Fruit fly (Drosophila melanogaster) whole organism, adult: ENCODE measurements around the gene ph-d.

ENCODE experiments used
- CG11617 ChIP-seq: fragments of 200-800 bp; sonication (Bioruptor generic); optimal IDR thresholded peaks from 2 replicates; lab custom pipeline; 2017; ENCODE audit warnings: mild to moderate bottlenecking, missing biosample characterization, missing genetic modification reagents, missing genetic modification characterization
- CG12768 ChIP-seq: fragments of 200-800 bp; sonication (Bioruptor generic); optimal IDR thresholded peaks from 2 replicates; lab custom pipeline; 2017; ENCODE audit warnings: missing biosample characterization, missing genetic modification characterization, mild to moderate bottlenecking, moderate library complexity, missing genetic modification reagents
- CG14711 ChIP-seq: fragments of 200-800 bp; sonication (Bioruptor generic); optimal IDR thresholded peaks from 2 replicates; lab custom pipeline; 2018; ENCODE audit warnings: missing biosample characterization, mild to moderate bottlenecking, missing genetic modification characterization, moderate library complexity
- CG1620 ChIP-seq: fragments of 200-800 bp; sonication (Bioruptor generic); optimal IDR thresholded peaks from 2 replicates; lab custom pipeline; 2016; ENCODE audit warnings: missing biosample characterization, missing genetic modification characterization
- CG33017 ChIP-seq: fragments of 200-800 bp; sonication (Bioruptor generic); optimal IDR thresholded peaks from 2 replicates; lab custom pipeline; 2018; ENCODE audit warnings: missing biosample characterization, mild to moderate bottlenecking, missing genetic modification characterization, moderate library complexity
- CG5204 ChIP-seq: fragments of 200-800 bp; sonication (Bioruptor generic); optimal IDR thresholded peaks from 2 replicates; lab custom pipeline; 2016; ENCODE audit warnings: missing biosample characterization, missing genetic modification characterization
- CG7045 ChIP-seq: fragments of 200-800 bp; sonication (Bioruptor generic); optimal IDR thresholded peaks from 2 replicates; lab custom pipeline; 2017; ENCODE audit warnings: missing biosample characterization, mild to moderate bottlenecking, missing genetic modification characterization
- CG7101 ChIP-seq: fragments of 200-800 bp; sonication (Bioruptor generic); optimal IDR thresholded peaks from 2 replicates; lab custom pipeline; 2018; ENCODE audit warnings: missing biosample characterization, mild to moderate bottlenecking, missing genetic modification characterization, moderate library complexity
- Clk ChIP-seq: fragments of 200-800 bp; sonication (Bioruptor generic); optimal IDR thresholded peaks from 2 replicates; lab custom pipeline; 2017; ENCODE audit warnings: missing biosample characterization, missing genetic modification characterization
- Crg-1 ChIP-seq: fragments of 200-800 bp; sonication (Bioruptor generic); optimal IDR thresholded peaks from 2 replicates; lab custom pipeline; 2016; ENCODE audit warnings: missing biosample characterization, missing genetic modification characterization
- Hr96 ChIP-seq: fragments of 200-800 bp; sonication (Bioruptor generic); optimal IDR thresholded peaks from 2 replicates; lab custom pipeline; 2016; ENCODE audit warnings: missing biosample characterization, missing genetic modification characterization
- Mnt ChIP-seq: fragments of 200-800 bp; sonication (Bioruptor generic); optimal IDR thresholded peaks from 2 replicates; lab custom pipeline; 2016; ENCODE audit warnings: missing biosample characterization, mild to moderate bottlenecking, missing genetic modification characterization
- bab1 ChIP-seq: fragments of 200-800 bp; sonication (Bioruptor generic); optimal IDR thresholded peaks from 3 replicates; lab custom pipeline; 2019; ENCODE audit warnings: missing biosample characterization, mild to moderate bottlenecking, missing genetic modification characterization, moderate library complexity
- cic ChIP-seq: fragments of 200-800 bp; sonication (Bioruptor generic); optimal IDR thresholded peaks from 2 replicates; lab custom pipeline; 2017; ENCODE audit warnings: missing biosample characterization, mild to moderate bottlenecking, missing genetic modification characterization, moderate library complexity
- cnc ChIP-seq, 2 experiments: fragments of >200 bp; optimal IDR thresholded peaks; 2 replicates each; lab custom pipeline; 2017
- kay ChIP-seq: fragments of 200-800 bp; sonication (Bioruptor generic); peaks from one replicate; lab custom pipeline; 2016; ENCODE audit warnings: missing biosample characterization, missing genetic modification characterization, borderline replicate concordance
- ovo ChIP-seq: fragments of 200-800 bp; sonication (Bioruptor generic); optimal IDR thresholded peaks from 2 replicates; lab custom pipeline; 2016; ENCODE audit warnings: missing biosample characterization, missing genetic modification characterization
- pad ChIP-seq: fragments of 200-800 bp; sonication (Bioruptor generic); optimal IDR thresholded peaks from 3 replicates; lab custom pipeline; 2017; ENCODE audit warnings: missing biosample characterization, missing genetic modification characterization, mild to moderate bottlenecking, moderate library complexity, missing genetic modification reagents
- tj ChIP-seq: fragments of 200-800 bp; sonication (Bioruptor generic); optimal IDR thresholded peaks from 3 replicates; lab custom pipeline; 2017; ENCODE audit warnings: missing biosample characterization, mild to moderate bottlenecking, missing genetic modification characterization, moderate library complexity
- toe ChIP-seq: fragments of 200-800 bp; sonication (Bioruptor generic); optimal IDR thresholded peaks from 2 replicates; lab custom pipeline; 2016; ENCODE audit warnings: missing biosample characterization, missing genetic modification characterization

ph-d gene

DNA sequence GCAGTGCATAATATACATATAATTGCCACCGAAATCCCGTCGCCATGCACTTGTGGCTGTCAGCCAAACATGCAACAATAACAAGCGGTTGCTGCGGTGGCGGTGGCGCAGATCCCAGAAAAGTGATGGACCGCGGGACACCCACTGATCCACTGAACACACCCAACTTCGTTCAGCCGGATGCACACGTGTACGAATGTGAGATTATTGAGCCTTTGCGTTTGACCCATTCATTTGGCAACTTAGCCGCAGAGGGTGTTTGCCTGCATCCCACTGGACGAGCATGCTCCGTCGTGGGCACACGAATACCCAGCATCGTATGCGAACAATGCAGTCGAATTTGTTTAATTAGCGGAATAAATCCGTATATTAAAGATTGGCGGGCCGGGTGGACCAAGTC is 42.3 kb upstream of the ph-d start:
- no peak for TF ChIP-seq ovo (GFP tag; lab: Kevin White, UChicago)
- no peak for TF ChIP-seq toe (GFP tag; lab: Kevin White, UChicago)
- no peak for TF ChIP-seq pad (GFP tag; lab: Kevin White, UChicago)
- TF ChIP-seq Hr96: no peak
- no peak for TF ChIP-seq CG12768
- TF ChIP-seq cnc (optimal IDR thresholded peaks at IDR 0.05; lab: Kevin White, UChicago): no peak
- TF ChIP-seq CG33017 (tag; lab: Kevin White, UChicago): no peak

DNA sequence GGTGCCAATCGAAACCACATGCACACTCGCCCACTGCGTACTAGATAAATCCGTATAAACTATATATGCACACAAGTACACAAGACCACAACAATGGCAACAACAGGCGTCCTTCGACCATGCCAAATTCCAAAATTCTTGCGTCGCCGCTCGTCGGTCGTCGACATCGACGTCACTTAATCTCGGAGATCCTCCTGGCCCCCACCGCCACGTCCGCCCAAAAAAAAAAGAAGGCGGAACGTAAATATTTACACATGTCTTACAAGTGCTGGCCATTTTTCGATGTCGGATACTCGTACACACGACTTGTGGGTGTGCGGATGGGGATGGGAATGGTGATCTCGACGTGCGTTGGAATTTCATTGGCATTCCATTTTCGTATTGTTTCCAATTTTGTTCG is 40.3 kb upstream of the ph-d start:
- TF ChIP-seq CG11617 (GFP tag; lab: Kevin White, UChicago) (no peak), CG1620 (GFP tag; lab: Kevin White, UChicago) (no peak), Hr96 (no peak), kay (GFP tag; lab: Kevin White, UChicago) (no peak), cnc (optimal IDR thresholded peaks at IDR 0.05; lab: Kevin White, UChicago) (no peak), tj (GFP tag; lab: Kevin White, UChicago) (no peak), CG12768 (no peak), CG33017 (tag; lab: Kevin White, UChicago) (no peak), CG14711 (tag; lab: Kevin White, UChicago) (no peak), Mnt (GFP tag; lab: Kevin White, UChicago) (no peak), pad (GFP tag; lab: Kevin White, UChicago) (no peak), CG5204 (GFP tag; lab: Kevin White, UChicago) (no peak), Crg-1 (no peak)

dm6 chrX:2162130-2162907 is 39.2 kb upstream of the ph-d start, which contains the start of the genes Cyp4d1 and CG3630:
Gene Cyp4d1 (minus strand): TSS chrX:2162180.
Gene CG3630 (plus strand): TSS chrX:2162196.
- TF ChIP-seq cic (GFP tag; lab: Kevin White, UChicago) (no peak), CG5204 (GFP tag; lab: Kevin White, UChicago) (no peak), CG7045 (GFP tag; lab: Kevin White, UChicago) (no peak), pad (GFP tag; lab: Kevin White, UChicago) (no peak), tj (GFP tag; lab: Kevin White, UChicago) (no peak), CG33017 (tag; lab: Kevin White, UChicago) (no peak), CG7101 (no peak), CG11617 (GFP tag; lab: Kevin White, UChicago) (no peak), Mnt (GFP tag; lab: Kevin White, UChicago) (no peak), CG14711 (tag; lab: Kevin White, UChicago) (no peak), Clk (GFP tag; lab: Kevin White, UChicago) (no peak), kay (GFP tag; lab: Kevin White, UChicago) (no peak), toe (GFP tag; lab: Kevin White, UChicago) (no peak), bab1 (GFP tag; lab: Kevin White, UChicago) (no peak), ovo (GFP tag; lab: Kevin White, UChicago) (no peak), CG12768 (no peak), Crg-1 (no peak), cnc (optimal IDR thresholded peaks at IDR 0.05; lab: Kevin White, UChicago) (no peak)

DNA sequence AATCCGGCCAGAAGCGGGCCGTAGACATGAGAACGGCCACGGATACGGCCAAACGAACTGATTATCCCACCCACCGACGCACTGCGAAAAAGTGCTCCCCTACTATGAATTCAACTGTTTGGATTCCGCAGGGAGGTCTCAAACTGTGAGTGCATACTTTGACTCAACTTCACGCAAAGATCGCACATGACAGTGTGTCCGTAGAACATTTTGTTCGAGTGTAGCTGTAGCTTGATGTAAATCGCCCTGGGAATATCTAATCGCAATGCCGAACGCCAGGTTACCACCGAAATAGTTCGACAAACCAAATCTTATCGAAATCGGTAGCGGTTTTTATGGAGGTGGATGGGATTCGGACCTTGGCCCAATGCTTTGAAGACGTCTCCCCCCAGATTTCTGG is 37.9 kb upstream of the ph-d start:
- no peak for TF ChIP-seq CG7101
- TF ChIP-seq CG33017 (tag; lab: Kevin White, UChicago): no peak
- TF ChIP-seq CG14711 (tag; lab: Kevin White, UChicago): no peak
- TF ChIP-seq cic (GFP tag; lab: Kevin White, UChicago): no peak
- TF ChIP-seq ovo (GFP tag; lab: Kevin White, UChicago): no peak
- TF ChIP-seq Mnt (GFP tag; lab: Kevin White, UChicago): no peak
- no peak for TF ChIP-seq tj (GFP tag; lab: Kevin White, UChicago)
- TF ChIP-seq toe (GFP tag; lab: Kevin White, UChicago): no peak
- TF ChIP-seq Hr96: no peak
- TF ChIP-seq cnc (optimal IDR thresholded peaks at IDR 0.05; lab: Kevin White, UChicago): no peak
- TF ChIP-seq CG5204 (GFP tag; lab: Kevin White, UChicago): no peak

DNA sequence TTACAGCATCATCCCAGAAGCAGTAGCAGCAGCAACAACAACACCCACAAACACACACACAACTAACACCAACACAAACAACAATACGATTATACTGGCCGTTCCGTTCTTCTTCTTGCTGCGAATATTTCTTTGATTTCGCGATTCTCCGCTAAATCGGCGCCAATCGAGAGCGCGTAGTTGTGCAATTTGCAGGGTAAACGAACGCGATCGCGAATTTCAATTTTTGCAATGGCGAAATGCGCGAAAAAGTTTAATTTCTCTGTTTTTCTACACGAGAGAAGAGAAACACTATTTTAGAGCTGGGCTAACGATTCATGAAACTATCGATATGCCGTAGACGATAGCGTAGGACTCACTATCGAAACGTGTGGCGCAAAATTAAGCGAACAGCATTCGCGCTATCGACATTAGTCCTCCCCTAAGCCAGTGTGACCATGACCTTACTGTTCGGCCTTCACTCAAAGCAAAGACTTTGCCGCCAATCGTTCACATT is 35.6 kb upstream of the ph-d start, which contains the start of gene wapl:
TSS of gene wapl (minus strand) at position 316 of the 496 bp plus-strand sequence.
- TF ChIP-seq CG1620 (GFP tag; lab: Kevin White, UChicago) (peak; percentile 47), CG14711 (tag; lab: Kevin White, UChicago) (peak; percentile 34), cnc (optimal IDR thresholded peaks at IDR 0.05; lab: Kevin White, UChicago) (no peak), pad (GFP tag; lab: Kevin White, UChicago) (peak; percentile 16), CG5204 (GFP tag; lab: Kevin White, UChicago) (no peak), CG7101 (peak; percentile 27), bab1 (GFP tag; lab: Kevin White, UChicago) (peak; percentile 79), toe (GFP tag; lab: Kevin White, UChicago) (no peak), Crg-1 (peak; percentile 11), Mnt (GFP tag; lab: Kevin White, UChicago) (peak; percentile 61), CG33017 (tag; lab: Kevin White, UChicago) (no peak)
